Fruit fly (Drosophila melanogaster) whole organism, embryonic: Measurements from ENCODE around the gene plum.

Experiments
- Ada2b ChIP-seq: fragments of 200-800 bp; sonication (Bioruptor generic); IDR thresholded peaks from 2 replicates; pipeline ENCODE4 v1.3.6; 2022; ENCODE audit warnings: missing biosample characterization, missing genetic modification characterization
- Atf-2 ChIP-seq: fragments of 200-800 bp; sonication (Bioruptor generic); optimal IDR thresholded peaks from 2 replicates; lab custom pipeline; 2016; ENCODE audit warnings: missing biosample characterization, missing genetic modification characterization
- CG10209 ChIP-seq: fragments of 200-800 bp; sonication (Bioruptor generic); optimal IDR thresholded peaks from 3 replicates; lab custom pipeline; 2017; ENCODE audit warnings: missing biosample characterization, mild to moderate bottlenecking, missing genetic modification characterization, missing genetic modification reagents
- CG10462 ChIP-seq: fragments of 200-800 bp; sonication (Bioruptor generic); optimal IDR thresholded peaks from 2 replicates; lab custom pipeline; 2016; ENCODE audit warnings: missing biosample characterization, missing genetic modification characterization
- CG11695 ChIP-seq: fragments of 200-800 bp; sonication (Bioruptor generic); IDR thresholded peaks from 3 replicates; pipeline ENCODE4 v1.3.6; 2022; ENCODE audit warnings: missing biosample characterization, missing genetic modification characterization
- CG12236 ChIP-seq: fragments of 200-800 bp; sonication (Bioruptor generic); optimal IDR thresholded peaks from 2 replicates; lab custom pipeline; 2016; ENCODE audit warnings: missing biosample characterization, missing genetic modification characterization
- CG13296 ChIP-seq: fragments of 200-800 bp; sonication (Bioruptor generic); optimal IDR thresholded peaks from 3 replicates; lab custom pipeline; 2018; ENCODE audit warnings: missing biosample characterization, mild to moderate bottlenecking, missing genetic modification characterization
- CG1647 ChIP-seq: fragments of 200-800 bp; sonication (Bioruptor generic); optimal IDR thresholded peaks from 3 replicates; lab custom pipeline; 2016; ENCODE audit warnings: missing biosample characterization, missing genetic modification characterization
- CG17385 ChIP-seq: fragments of 200-800 bp; sonication (Bioruptor generic); optimal IDR thresholded peaks from 3 replicates; lab custom pipeline; 2018; ENCODE audit warnings: missing biosample characterization, mild to moderate bottlenecking, missing genetic modification characterization
- CG18011 ChIP-seq: fragments of 200-800 bp; sonication (Bioruptor generic); optimal IDR thresholded peaks from 2 replicates; lab custom pipeline; 2017; ENCODE audit warnings: missing biosample characterization, missing genetic modification characterization, mild to moderate bottlenecking, moderate library complexity, missing genotype
- CG18599 ChIP-seq: fragments of 200-800 bp; sonication (Bioruptor generic); optimal IDR thresholded peaks from 3 replicates; lab custom pipeline; 2017; ENCODE audit warnings: missing biosample characterization, missing genetic modification characterization, mild to moderate bottlenecking, moderate library complexity, missing genetic modification reagents
- CG2129 ChIP-seq: fragments of 200-800 bp; sonication (Bioruptor generic); IDR thresholded peaks from 2 replicates; pipeline ENCODE4 v1.3.6; 2022; ENCODE audit warnings: missing biosample characterization, missing genetic modification characterization; ENCODE audit not compliant: partially characterized antibody
- CG2199 ChIP-seq: fragments of 200-800 bp; sonication (Bioruptor generic); IDR thresholded peaks from 3 replicates; pipeline ENCODE4 v1.3.6; 2022; ENCODE audit warnings: missing biosample characterization, missing genetic modification characterization
- CG2875 ChIP-seq: fragments of 200-800 bp; sonication (Bioruptor generic); optimal IDR thresholded peaks from 2 replicates; lab custom pipeline; 2017; ENCODE audit warnings: missing biosample characterization, mild to moderate bottlenecking, missing genetic modification characterization, missing genetic modification reagents
- CG2889 ChIP-seq: fragments of 200-800 bp; sonication (Bioruptor generic); IDR thresholded peaks from 3 replicates; pipeline ENCODE4 v1.3.6; 2022; ENCODE audit warnings: missing biosample characterization, missing genetic modification characterization
- CG33213 ChIP-seq: fragments of 200-800 bp; sonication (Bioruptor generic); optimal IDR thresholded peaks from 3 replicates; lab custom pipeline; 2016; ENCODE audit warnings: missing biosample characterization, missing genetic modification characterization
- CG7745 ChIP-seq: fragments of 200-800 bp; sonication (Bioruptor generic); optimal IDR thresholded peaks from 2 replicates; lab custom pipeline; 2018; ENCODE audit warnings: missing biosample characterization, mild to moderate bottlenecking, missing genetic modification characterization, moderate library complexity
- CG9797 ChIP-seq: fragments of 200-800 bp; sonication (Bioruptor generic); optimal IDR thresholded peaks from 3 replicates; lab custom pipeline; 2018; ENCODE audit warnings: missing biosample characterization, mild to moderate bottlenecking, missing genetic modification characterization
- CoRest ChIP-seq: fragments of 200-800 bp; sonication (Bioruptor generic); optimal IDR thresholded peaks from 3 replicates; lab custom pipeline; 2018; ENCODE audit warnings: missing biosample characterization, mild to moderate bottlenecking, missing genetic modification characterization, moderate library complexity
- CrebB ChIP-seq: fragments of 200-800 bp; sonication (Bioruptor generic); optimal IDR thresholded peaks from 3 replicates; lab custom pipeline; 2018; ENCODE audit warnings: missing biosample characterization, mild to moderate bottlenecking, missing genetic modification characterization
- H2.0 ChIP-seq: fragments of 200-800 bp; sonication (Bioruptor generic); IDR thresholded peaks from 2 replicates; pipeline ENCODE4 v1.3.6; 2022; ENCODE audit warnings: missing biosample characterization, missing genetic modification characterization
- Hmr ChIP-seq: fragments of 200-800 bp; sonication (Bioruptor generic); optimal IDR thresholded peaks from 3 replicates; lab custom pipeline; 2017; ENCODE audit warnings: mild to moderate bottlenecking, missing biosample characterization, missing genetic modification reagents, missing genetic modification characterization
- Med ChIP-seq: fragments of 200-800 bp; sonication (Bioruptor generic); peaks from one replicate; lab custom pipeline; 2016; ENCODE audit warnings: missing biosample characterization, missing genetic modification characterization, mild to moderate bottlenecking, inconsistent platforms, moderate library complexity
- Mrtf ChIP-seq: fragments of 200-800 bp; sonication (Bioruptor generic); IDR thresholded peaks from 3 replicates; pipeline ENCODE4 v1.3.6; 2022; ENCODE audit warnings: missing biosample characterization, missing genetic modification characterization
- Ravus ChIP-seq: fragments of 200-800 bp; sonication (Bioruptor generic); IDR thresholded peaks from 2 replicates; pipeline ENCODE4 v1.3.6; 2022; ENCODE audit warnings: missing biosample characterization, missing genetic modification characterization
- Rx ChIP-seq: fragments of 200-800 bp; sonication (Bioruptor generic); IDR thresholded peaks from 2 replicates; pipeline ENCODE4 v1.3.6; 2022; ENCODE audit warnings: missing biosample characterization, missing genetic modification characterization
- Trl ChIP-seq, 3 experiments: fragments of >200 bp in 2 of 3; fragments of 200-800 bp in 1 of 3; sonication (Bioruptor generic) in 1 of 3; optimal IDR thresholded peaks; 2 replicates in 1 of 3; 3 replicates in 2 of 3; lab custom pipeline; 2016 to 2017; ENCODE audit warnings: missing biosample characterization in 1 of 3, missing genetic modification characterization in 1 of 3
- cg ChIP-seq: fragments of 200-800 bp; sonication (Bioruptor generic); optimal IDR thresholded peaks from 3 replicates; lab custom pipeline; 2019; ENCODE audit warnings: missing biosample characterization, mild to moderate bottlenecking, missing genetic modification characterization, moderate library complexity
- chinmo ChIP-seq: fragments of 200-800 bp; sonication (Bioruptor generic); IDR thresholded peaks from 4 replicates; pipeline ENCODE4 v1.3.6; 2022; ENCODE audit warnings: missing biosample characterization, missing genetic modification characterization; ENCODE audit not compliant: partially characterized antibody
- chm ChIP-seq: fragments of 200-800 bp; sonication (Bioruptor generic); IDR thresholded peaks from 2 replicates; pipeline ENCODE4 v1.3.6; 2022; ENCODE audit warnings: missing biosample characterization, missing genetic modification characterization
- chn ChIP-seq: fragments of 200-800 bp; sonication (Bioruptor generic); optimal IDR thresholded peaks from 2 replicates; lab custom pipeline; 2016; ENCODE audit warnings: missing biosample characterization, missing genetic modification characterization
- ci ChIP-seq: fragments of 200-800 bp; sonication (Bioruptor generic); IDR thresholded peaks from 3 replicates; pipeline ENCODE4 v1.3.6; 2022; ENCODE audit warnings: missing biosample characterization, missing genetic modification characterization
- cwo ChIP-seq: fragments of 200-800 bp; sonication (Bioruptor generic); optimal IDR thresholded peaks from 3 replicates; lab custom pipeline; 2017; ENCODE audit warnings: missing biosample characterization, missing genetic modification characterization, mild to moderate bottlenecking, moderate library complexity, missing genetic modification reagents
- eyg ChIP-seq: fragments of 200-800 bp; sonication (Bioruptor generic); optimal IDR thresholded peaks from 3 replicates; lab custom pipeline; 2016; ENCODE audit warnings: missing biosample characterization, missing genetic modification characterization
- fd3F ChIP-seq: fragments of 200-800 bp; sonication (Bioruptor generic); optimal IDR thresholded peaks from 2 replicates; lab custom pipeline; 2018; ENCODE audit warnings: missing biosample characterization, mild to moderate bottlenecking, missing genetic modification characterization, moderate library complexity
- grau ChIP-seq: fragments of 200-800 bp; optimal IDR thresholded peaks from 3 replicates; lab custom pipeline; 2019; ENCODE audit warnings: missing biosample characterization, mild to moderate bottlenecking, missing genetic modification characterization, moderate library complexity
- hth ChIP-seq: fragments of >200 bp; optimal IDR thresholded peaks from 2 replicates; lab custom pipeline; 2017; ENCODE audit warnings: inconsistent platforms
- ind ChIP-seq: fragments of 200-800 bp; sonication (Bioruptor generic); optimal IDR thresholded peaks from 3 replicates; lab custom pipeline; 2016; ENCODE audit warnings: missing biosample characterization, missing genetic modification characterization
- kay ChIP-seq: fragments of 200-800 bp; sonication (Bioruptor generic); optimal IDR thresholded peaks from 2 replicates; lab custom pipeline; 2016; ENCODE audit warnings: missing biosample characterization, missing genetic modification characterization
- lmd ChIP-seq: fragments of 200-800 bp; sonication (Bioruptor generic); IDR thresholded peaks from 2 replicates; pipeline ENCODE4 v1.3.6; 2022; ENCODE audit warnings: missing biosample characterization, missing genetic modification characterization
- lola ChIP-seq, 3 experiments: fragments of >200 bp in 2 of 3; fragments of 200-800 bp in 1 of 3; sonication (Bioruptor generic) in 1 of 3; optimal IDR thresholded peaks; 2 replicates each; lab custom pipeline; 2017 to 2019; ENCODE audit warnings: missing biosample characterization in 3 of 3, missing genetic modification characterization in 3 of 3, mild to moderate bottlenecking in 1 of 3, moderate library complexity in 1 of 3
- luna ChIP-seq: fragments of 200-800 bp; sonication (Bioruptor generic); optimal IDR thresholded peaks from 2 replicates; lab custom pipeline; 2016; ENCODE audit warnings: missing biosample characterization, missing genetic modification characterization
- pita ChIP-seq: fragments of 200-800 bp; sonication (Bioruptor generic); optimal IDR thresholded peaks from 2 replicates; lab custom pipeline; 2017; ENCODE audit warnings: missing biosample characterization, mild to moderate bottlenecking, missing genetic modification characterization
- run ChIP-seq: fragments of 200-800 bp; sonication (Bioruptor generic); optimal IDR thresholded peaks from 3 replicates; lab custom pipeline; 2018; ENCODE audit warnings: missing biosample characterization, mild to moderate bottlenecking, missing genetic modification characterization
- sc ChIP-seq, 3 experiments: fragments of >200 bp in 2 of 3; fragments of 200-800 bp in 1 of 3; sonication (Bioruptor generic) in 1 of 3; optimal IDR thresholded peaks; 2 replicates in 2 of 3; 3 replicates in 1 of 3; lab custom pipeline; 2017; ENCODE audit warnings: mild to moderate bottlenecking in 1 of 3, missing biosample characterization in 1 of 3, missing genetic modification characterization in 1 of 3, missing genetic modification reagents in 1 of 3
- slbo ChIP-seq: fragments of 200-800 bp; sonication (Bioruptor generic); IDR thresholded peaks from 2 replicates; pipeline ENCODE4 v1.3.6; 2022; ENCODE audit warnings: missing biosample characterization, missing genetic modification characterization
- sob ChIP-seq: fragments of 200-800 bp; sonication (Bioruptor generic); IDR thresholded peaks from 2 replicates; pipeline ENCODE4 v1.3.6; 2022; ENCODE audit warnings: missing biosample characterization, missing genetic modification characterization
- sqz ChIP-seq: fragments of 200-800 bp; sonication (Bioruptor generic); optimal IDR thresholded peaks from 3 replicates; lab custom pipeline; 2018; ENCODE audit warnings: missing biosample characterization, mild to moderate bottlenecking, missing genetic modification characterization
- vvl ChIP-seq: fragments of 200-800 bp; sonication (Bioruptor generic); IDR thresholded peaks from 2 replicates; pipeline ENCODE4 v1.3.6; 2022; ENCODE audit warnings: missing biosample characterization, missing genetic modification characterization

The plum gene

dm6 chr3R:26536747-26537221 is 1.8 kb upstream of the plum start (continued):
- TF ChIP-seq CG12236 (GFP tag; lab: Kevin White, UChicago), result peak; percentile 20
- no peak for TF ChIP-seq CG2875
- no peak for TF ChIP-seq Atf-2 (GFP tag; lab: Kevin White, UChicago)
- TF ChIP-seq chm (GFP tag; lab: Robert Waterston, UW), result no peak
- TF ChIP-seq CG9797, result no peak
- no peak for TF ChIP-seq CG13296 (GFP tag; lab: Kevin White, UChicago)
- TF ChIP-seq eyg, result no peak
- TF ChIP-seq Med, result peak; percentile 68
- TF ChIP-seq CG2129, result no peak
- TF ChIP-seq ci, result peak; percentile 64; the same call in 1 of the 3 replicates
- TF ChIP-seq CG17385 (GFP tag; lab: Kevin White, UChicago), result peak; percentile 21
- TF ChIP-seq run (tag; lab: Kevin White, UChicago), result no peak
- peak; percentile 8 for TF ChIP-seq CG33213 (GFP tag; lab: Kevin White, UChicago)
- TF ChIP-seq Mrtf (GFP tag; lab: Robert Waterston, UW), result no peak
- TF ChIP-seq grau, result peak; percentile 39
- peak; percentile 42; the same call in 1 of the 2 replicates for TF ChIP-seq slbo (GFP tag; lab: Robert Waterston, UW)
- peak; percentile 76 for TF ChIP-seq CG7745 (tag; lab: Kevin White, UChicago)
- TF ChIP-seq CG2889, result 0 out of 3 replicates have a peak, but pooled peaks have one; percentile 9
- TF ChIP-seq chn (GFP tag; lab: Kevin White, UChicago), result peak; percentile 8
- peak; percentile 35; the same call in 1 of the 2 replicates for TF ChIP-seq Ada2b (GFP tag; lab: Robert Waterston, UW)
- peak; percentile 76 to 78 for TF ChIP-seq Trl (optimal IDR thresholded peaks at IDR 0.05; lab: Kevin White, UChicago)
- TF ChIP-seq Trl (GFP tag; optimal IDR thresholded peaks at IDR 0.05; lab: Kevin White, UChicago), result peak; percentile 32
- TF ChIP-seq CG18011 (GFP tag; lab: Kevin White, UChicago), result no peak
- no peak for TF ChIP-seq Ravus (GFP tag; lab: Robert Waterston, UW)
- no peak for TF ChIP-seq sc (optimal IDR thresholded peaks at IDR 0.05; lab: Kevin White, UChicago)
- no peak for TF ChIP-seq sc (GFP tag; optimal IDR thresholded peaks at IDR 0.05; lab: Kevin White, UChicago)
- TF ChIP-seq CrebB (tag; lab: Kevin White, UChicago), result no peak
- no peak for TF ChIP-seq CG10462
- TF ChIP-seq sqz (GFP tag; lab: Kevin White, UChicago), result no peak
- TF ChIP-seq cg (GFP tag; lab: Kevin White, UChicago), result peak; percentile 93
- TF ChIP-seq CoRest (tag; lab: Kevin White, UChicago), result peak; percentile 38
- TF ChIP-seq chinmo, result peak; percentile 61; the same call in 1 of the 4 replicates
- TF ChIP-seq Hmr (GFP tag; lab: Kevin White, UChicago), result peak; percentile 12
- TF ChIP-seq hth (lab: Kevin White, UChicago), result no peak
- TF ChIP-seq sob (GFP tag; lab: Robert Waterston, UW), result no peak
- peak; percentile 20 for TF ChIP-seq ind
- TF ChIP-seq pita (GFP tag; lab: Kevin White, UChicago), result no peak
- TF ChIP-seq CG18599 (GFP tag; lab: Kevin White, UChicago), result peak; percentile 63
- no peak for TF ChIP-seq CG1647 (GFP tag; lab: Kevin White, UChicago)
- TF ChIP-seq CG10209, result no peak
- peak; percentile 41; the same call in 1 of the 2 replicates for TF ChIP-seq H2.0 (GFP tag; lab: Robert Waterston, UW)
- TF ChIP-seq fd3F (GFP tag; lab: Kevin White, UChicago), result no peak
- TF ChIP-seq lmd (GFP tag; lab: Robert Waterston, UW), result peak; percentile 23; the same call in 1 of the 2 replicates
- TF ChIP-seq Rx (GFP tag; lab: Robert Waterston, UW), result peak; percentile 38; the same call in 1 of the 2 replicates
- no peak for TF ChIP-seq kay (GFP tag; lab: Kevin White, UChicago)
- TF ChIP-seq luna (GFP tag; lab: Kevin White, UChicago), result peak; percentile 16
- peak; percentile 92 for TF ChIP-seq CG2199 (GFP tag; lab: Robert Waterston, UW)
- peak; percentile 6 for TF ChIP-seq cwo (GFP tag; lab: Kevin White, UChicago)
- TF ChIP-seq lola (GFP tag; optimal IDR thresholded peaks at IDR 0.05; lab: Kevin White, UChicago), result no peak
- peak; percentile 67 for TF ChIP-seq vvl (GFP tag; lab: Robert Waterston, UW)
- TF ChIP-seq CG11695 (GFP tag; lab: Robert Waterston, UW), result 0 out of 3 replicates have a peak, but pooled peaks have one; percentile 32
